Worm (Caenorhabditis elegans) whole organism, midembryonic: ENCODE results near the gene rps-25.

ENCODE experiments used
- T22C8.4 ChIP-seq: fragments of 200-800 bp; sonication (Bioruptor generic); IDR thresholded peaks from 2 replicates; pipeline ENCODE4 v1.3.6; 2022; ENCODE audit warnings: missing genetic modification characterization, missing compliant biosample characterization
- cog-1 ChIP-seq: sonication (generic microtip); optimal IDR thresholded peaks from 2 replicates; lab custom pipeline; 2016; ENCODE audit warnings: missing genetic modification characterization, missing compliant biosample characterization
- flt-1 ChIP-seq: fragments of 200-800 bp; sonication (Bioruptor generic); IDR thresholded peaks from 2 replicates; pipeline ENCODE4 v1.3.6; 2022; ENCODE audit warnings: missing genetic modification characterization, missing compliant biosample characterization
- klf-2 ChIP-seq: fragments of 200-800 bp; sonication (Bioruptor generic); conservative IDR thresholded peaks from 2 replicates; pipeline ENCODE4 v1.3.6; 2022; ENCODE audit warnings: missing genetic modification reagents, missing genetic modification characterization, missing compliant biosample characterization
- med-1 ChIP-seq: sonication (generic microtip); optimal IDR thresholded peaks from 2 replicates; lab custom pipeline; 2017; ENCODE audit warnings: missing genetic modification characterization, mild to moderate bottlenecking, missing compliant biosample characterization, antibody characterized with exemption, missing genetic modification reagents; ENCODE audit not compliant: insufficient read depth
- ref-1 ChIP-seq: fragments of 200-800 bp; sonication (Bioruptor generic); conservative IDR thresholded peaks from 2 replicates; pipeline ENCODE4 v1.3.6; 2022; ENCODE audit warnings: missing genetic modification reagents, missing genetic modification characterization, missing compliant biosample characterization
- tab-1 ChIP-seq: fragments of 200-800 bp; sonication (Bioruptor generic); IDR thresholded peaks from 2 replicates; pipeline ENCODE4 v1.3.6; 2022; ENCODE audit warnings: missing genetic modification characterization, missing compliant biosample characterization
- ztf-23 ChIP-seq: fragments of 200-800 bp; sonication (Bioruptor generic); IDR thresholded peaks from 2 replicates; pipeline ENCODE4 v1.3.6; 2022; ENCODE audit warnings: missing genetic modification reagents, missing genetic modification characterization, missing compliant biosample characterization
- ztf-29 ChIP-seq: fragments of 200-800 bp; sonication (Bioruptor generic); IDR thresholded peaks from 2 replicates; pipeline ENCODE4 v1.3.6; 2022; ENCODE audit warnings: missing genetic modification reagents, missing genetic modification characterization, missing compliant biosample characterization

DNA sequence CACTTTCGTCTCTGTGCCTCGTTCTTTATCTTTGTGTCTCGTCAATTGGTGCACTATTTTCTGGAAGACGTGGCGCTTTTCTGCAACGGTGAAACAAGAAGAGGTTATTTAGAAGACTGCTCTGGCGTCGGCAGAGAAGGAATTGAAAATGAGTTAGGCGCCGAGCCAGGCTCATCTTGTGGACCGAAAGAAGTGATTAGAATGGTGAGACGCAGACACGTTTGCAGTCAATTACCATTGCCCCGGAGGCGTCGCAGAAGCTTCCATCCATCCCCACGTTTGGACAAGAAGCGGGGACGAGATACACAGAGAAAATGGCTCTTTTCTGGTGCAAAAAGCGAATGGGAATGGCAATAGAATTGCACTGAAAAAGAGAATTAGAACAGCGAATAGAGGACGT, 12.5 kb upstream of the rps-25 start:
- TF ChIP-seq ztf-29 (GFP tag; lab: Robert Waterston, UW) = no peak
- TF ChIP-seq T22C8.4 = 0 out of 2 replicates have a peak, but pooled peaks have one; percentile 27
- no peak for TF ChIP-seq med-1
- TF ChIP-seq flt-1 = no peak
- no peak for TF ChIP-seq ztf-23 (GFP tag; lab: Robert Waterston, UW)
- no peak for TF ChIP-seq klf-2
- TF ChIP-seq cog-1 (tag; lab: Kevin White, UChicago) = no peak
- no peak for TF ChIP-seq tab-1 (GFP tag; lab: Robert Waterston, UW)
- TF ChIP-seq ref-1 (GFP tag; lab: Robert Waterston, UW) = no peak
